Worm (Caenorhabditis elegans): Measurements from ENCODE around the gene C08E8.1.

The C08E8.1 gene

ce11 chrV:18344194-18344593 is 18.1 kb downstream of the C08E8.1 start:
- TF ChIP-seq F13C5.2 (tag; optimal IDR thresholded peaks at IDR 0.05) (no peak), tbx-37 (GFP tag; conservative IDR thresholded peaks at IDR 0.05) (no peak), B0310.2 (tag; optimal IDR thresholded peaks at IDR 0.05) (no peak)

- TF ChIP-seq tbx-11 (GFP tag; IDR thresholded peaks at IDR 0.05) (no peak), ets-7 (tag; optimal IDR thresholded peaks at IDR 0.05) (no peak), ama-1 (optimal IDR thresholded peaks at IDR 0.05) (no peak), ceh-13 (GFP tag; optimal IDR thresholded peaks at IDR 0.05) (no peak), tra-4 (tag; optimal IDR thresholded peaks at IDR 0.05) (no peak), hmg-4 (GFP tag; optimal IDR thresholded peaks at IDR 0.05) (no peak), hnd-1 (tag; optimal IDR thresholded peaks at IDR 0.05) (no peak), F13C5.2 (tag; optimal IDR thresholded peaks at IDR 0.05) (no peak), flt-1 (GFP tag; IDR thresholded peaks at IDR 0.05) (no peak), pes-1 (GFP tag; IDR thresholded peaks at IDR 0.05) (no peak), tbx-37 (GFP tag; conservative IDR thresholded peaks at IDR 0.05) (no peak)
Observed at ce11 chrV:18339807-18340206, 22.5 kb downstream of the C08E8.1 start, which contains the start of gene C08E8.10. C08E8.10 (minus strand) TSS chrV:18339907.

DNA sequence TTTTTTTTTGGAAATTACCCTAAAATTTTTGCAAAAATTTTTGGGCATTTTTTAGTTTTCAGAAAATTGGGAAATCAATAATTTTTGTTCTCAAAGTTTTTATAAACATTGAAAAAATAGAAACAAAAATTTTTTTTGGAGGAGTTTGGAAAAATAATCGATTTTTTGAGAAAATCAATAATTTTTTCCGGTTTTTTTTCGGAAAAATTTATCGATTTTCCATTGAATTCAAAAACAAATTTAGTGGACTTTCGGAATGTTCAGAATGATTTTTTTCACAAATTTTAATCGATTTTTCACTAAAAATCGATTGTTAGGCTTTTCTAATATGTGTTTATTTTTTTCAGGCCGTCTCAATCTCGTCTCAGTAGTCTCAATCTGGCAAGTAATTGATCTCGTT is 24.7 kb downstream of the C08E8.1 start:
- TF ChIP-seq pes-1 (GFP tag; IDR thresholded peaks at IDR 0.05) (no peak), hnd-1 (tag; optimal IDR thresholded peaks at IDR 0.05) (no peak), scrt-1 (GFP tag; IDR thresholded peaks at IDR 0.05) (no peak), B0310.2 (tag; optimal IDR thresholded peaks at IDR 0.05) (no peak), ceh-13 (GFP tag; optimal IDR thresholded peaks at IDR 0.05) (no peak), tbx-37 (GFP tag; conservative IDR thresholded peaks at IDR 0.05) (no peak), flt-1 (GFP tag; IDR thresholded peaks at IDR 0.05) (no peak), tra-4 (tag; optimal IDR thresholded peaks at IDR 0.05) (no peak), ceh-36 (tag; optimal IDR thresholded peaks at IDR 0.05) (no peak)

DNA sequence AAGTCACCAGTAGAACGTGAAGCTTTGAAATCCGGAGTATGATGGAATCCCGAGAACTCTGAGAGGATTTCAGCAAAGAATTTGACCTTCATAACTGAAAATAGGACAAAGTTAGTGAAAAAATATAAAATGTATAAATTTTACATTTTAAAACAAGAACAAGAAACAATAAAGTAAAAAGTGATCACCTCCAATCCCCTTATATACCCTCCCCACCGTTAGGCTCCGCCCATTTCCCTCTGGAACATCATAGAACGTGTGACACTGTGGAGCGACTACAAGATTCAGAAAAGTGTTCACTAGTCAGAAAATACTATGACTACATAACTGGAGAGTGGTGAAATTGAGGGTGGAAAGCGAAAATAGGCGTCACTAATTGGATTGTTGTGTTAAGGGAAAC is 31.2 kb downstream of the C08E8.1 start, which contains the start of gene B0462.4:
B0462.4 (minus strand) TSS at position 101 of the 400 bp plus-strand sequence.
- TF ChIP-seq pes-1 (GFP tag; IDR thresholded peaks at IDR 0.05) (no peak), B0310.2 (tag; optimal IDR thresholded peaks at IDR 0.05) (no peak), aly-1 (tag; optimal IDR thresholded peaks at IDR 0.05) (no peak), F13C5.2 (tag; optimal IDR thresholded peaks at IDR 0.05) (no peak), ama-1 (optimal IDR thresholded peaks at IDR 0.05) (no peak), ceh-36 (tag; optimal IDR thresholded peaks at IDR 0.05) (no peak), tbx-11 (GFP tag; IDR thresholded peaks at IDR 0.05) (no peak), scrt-1 (GFP tag; IDR thresholded peaks at IDR 0.05) (no peak), tra-4 (tag; optimal IDR thresholded peaks at IDR 0.05) (no peak), flt-1 (GFP tag; IDR thresholded peaks at IDR 0.05) (no peak), ets-7 (tag; optimal IDR thresholded peaks at IDR 0.05) (no peak), hmg-4 (GFP tag; optimal IDR thresholded peaks at IDR 0.05) (no peak), hnd-1 (tag; optimal IDR thresholded peaks at IDR 0.05) (no peak), sea-1 (GFP tag; conservative IDR thresholded peaks at IDR 0.05) (no peak), hmbx-1 (tag; optimal IDR thresholded peaks at IDR 0.05) (no peak), ceh-13 (GFP tag; optimal IDR thresholded peaks at IDR 0.05) (no peak)

- TF ChIP-seq tbx-37 (GFP tag; conservative IDR thresholded peaks at IDR 0.05) (no peak), ceh-36 (tag; optimal IDR thresholded peaks at IDR 0.05) (no peak), tra-4 (tag; optimal IDR thresholded peaks at IDR 0.05) (no peak), aly-1 (tag; optimal IDR thresholded peaks at IDR 0.05) (no peak), pes-1 (GFP tag; IDR thresholded peaks at IDR 0.05) (no peak), scrt-1 (GFP tag; IDR thresholded peaks at IDR 0.05) (no peak), hmg-4 (GFP tag; optimal IDR thresholded peaks at IDR 0.05) (no peak), F13C5.2 (tag; optimal IDR thresholded peaks at IDR 0.05) (no peak), hnd-1 (tag; optimal IDR thresholded peaks at IDR 0.05) (no peak), tbx-11 (GFP tag; IDR thresholded peaks at IDR 0.05) (no peak), hmbx-1 (tag; optimal IDR thresholded peaks at IDR 0.05) (no peak), ets-7 (tag; optimal IDR thresholded peaks at IDR 0.05) (no peak)
Observed at ce11 chrV:18324525-18324924, 37.8 kb downstream of the C08E8.1 start.

DNA sequence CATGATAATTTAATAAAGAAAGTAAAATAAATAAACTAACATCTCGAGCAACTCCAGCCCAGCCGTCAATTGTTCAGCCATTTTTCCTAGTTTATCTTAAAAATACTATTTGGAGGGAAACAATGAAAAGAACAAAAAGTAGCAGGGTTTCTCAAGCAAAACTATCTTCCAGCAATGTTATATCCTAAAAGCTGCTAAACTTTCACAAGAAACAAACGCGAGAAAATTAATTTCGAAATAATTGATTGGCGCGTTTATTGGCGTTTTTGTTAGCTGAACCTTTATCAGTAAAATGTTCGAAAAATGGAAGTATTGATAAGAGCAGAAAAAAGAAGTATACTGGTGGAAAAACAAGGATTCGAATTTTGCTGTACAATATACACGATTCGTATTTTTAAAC is 39.1 kb downstream of the C08E8.1 start, which contains the start of gene B0462.5:
B0462.5 (minus strand) TSS at position 101 of the 400 bp plus-strand sequence.
- TF ChIP-seq ets-7 (tag; optimal IDR thresholded peaks at IDR 0.05) (no peak), ceh-13 (GFP tag; optimal IDR thresholded peaks at IDR 0.05) (no peak), pes-1 (GFP tag; IDR thresholded peaks at IDR 0.05) (no peak), flt-1 (GFP tag; IDR thresholded peaks at IDR 0.05) (no peak), ama-1 (optimal IDR thresholded peaks at IDR 0.05) (no peak), scrt-1 (GFP tag; IDR thresholded peaks at IDR 0.05) (no peak), tbx-11 (GFP tag; IDR thresholded peaks at IDR 0.05) (no peak), hnd-1 (tag; optimal IDR thresholded peaks at IDR 0.05) (no peak), aly-1 (tag; optimal IDR thresholded peaks at IDR 0.05) (no peak)

DNA sequence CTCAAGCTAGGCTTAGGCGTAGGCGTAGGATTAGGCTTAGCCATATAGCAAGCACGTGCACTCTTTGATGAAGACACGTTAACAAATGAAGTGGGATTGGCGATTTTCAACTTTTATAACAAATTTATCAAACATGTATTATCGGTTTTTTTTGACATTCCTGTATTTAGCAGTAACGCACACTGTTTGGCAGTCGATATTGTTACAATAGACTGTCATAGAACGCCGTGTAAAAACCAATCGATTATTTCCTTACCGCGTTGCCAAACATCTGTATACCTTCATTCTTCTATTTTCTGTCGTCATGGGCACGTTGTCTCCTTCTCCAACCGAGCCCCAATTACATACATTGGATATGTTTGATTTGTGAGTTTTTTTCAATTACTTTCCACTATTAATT is 44.0 kb downstream of the C08E8.1 start, which contains the start of gene fbxb-119:
fbxb-119 (plus strand) TSS at position 301 of the 400 bp plus-strand sequence.
- TF ChIP-seq tbx-37 (GFP tag; conservative IDR thresholded peaks at IDR 0.05) = no peak
- no peak for TF ChIP-seq ceh-13 (GFP tag; optimal IDR thresholded peaks at IDR 0.05)
- TF ChIP-seq ceh-36 (tag; optimal IDR thresholded peaks at IDR 0.05) = no peak
- no peak for TF ChIP-seq hnd-1 (tag; optimal IDR thresholded peaks at IDR 0.05)
- no peak for TF ChIP-seq flt-1 (GFP tag; IDR thresholded peaks at IDR 0.05)
- no peak for TF ChIP-seq ama-1 (optimal IDR thresholded peaks at IDR 0.05)

Measured in whole organism, early embryonic.